Fruit fly (Drosophila melanogaster): Measurements from ENCODE around the gene ND-SGDH.

ND-SGDH gene

DNA sequence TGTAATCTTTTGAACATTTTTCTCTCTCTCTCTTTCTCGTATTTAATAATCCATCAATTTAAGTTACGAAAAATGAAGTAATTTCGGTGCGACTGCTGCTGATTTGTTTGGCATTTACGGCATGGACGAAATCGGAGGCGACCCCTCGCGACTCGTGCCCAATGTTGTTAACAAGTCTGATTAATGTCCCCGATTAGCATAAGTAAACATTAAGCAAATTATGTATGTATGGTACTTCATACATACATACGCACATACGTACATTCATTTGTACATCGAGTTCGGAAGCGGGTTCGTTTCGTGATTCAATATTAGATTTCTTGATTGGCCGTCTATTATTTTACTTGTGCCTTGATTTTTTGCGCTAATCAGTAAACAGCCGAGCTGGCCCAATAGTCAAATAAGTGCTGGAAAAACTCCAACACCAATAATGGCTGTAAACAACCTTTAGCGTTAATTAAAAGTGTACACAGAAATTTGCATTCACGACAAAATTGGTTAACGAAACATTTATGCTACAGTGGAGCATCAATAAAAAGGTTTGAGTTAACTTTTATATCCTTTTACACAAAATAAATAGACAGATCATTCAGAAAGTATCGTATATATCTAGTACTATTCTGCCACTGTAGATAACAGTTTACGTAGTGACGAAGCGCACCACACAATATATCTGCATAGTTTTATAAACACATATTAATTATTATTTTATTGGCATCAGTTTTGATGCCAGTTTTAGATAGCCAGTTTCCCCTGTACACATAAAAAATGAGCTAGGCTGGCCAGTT lies 47.3 kb downstream of the ND-SGDH start (continued):
- TF ChIP-seq fkh (GFP tag; optimal IDR thresholded peaks at IDR 0.05), result peak; percentile 86
- TF ChIP-seq CG3919 (GFP tag; optimal IDR thresholded peaks at IDR 0.05), result peak; percentile 19
- TF ChIP-seq spab (GFP tag; optimal IDR thresholded peaks at IDR 0.05), result no peak
- TF ChIP-seq Ets96B (tag; optimal IDR thresholded peaks at IDR 0.05), result no peak
- TF ChIP-seq CG11762 (GFP tag; optimal IDR thresholded peaks at IDR 0.05; ENCODE audit: insufficient read depth), result no peak
- no peak for TF ChIP-seq CG6854 (GFP tag; optimal IDR thresholded peaks at IDR 0.05)
- TF ChIP-seq CG15336 (GFP tag; IDR thresholded peaks at IDR 0.05), result peak; percentile 60
- 0 out of 2 replicates have a peak, but pooled peaks have one; percentile 16 for TF ChIP-seq Gug (GFP tag; IDR thresholded peaks at IDR 0.05)
- no peak for TF ChIP-seq Blimp-1 (GFP tag; optimal IDR thresholded peaks at IDR 0.05)
- TF ChIP-seq Met (GFP tag; optimal IDR thresholded peaks at IDR 0.05), result peak; percentile 22
- TF ChIP-seq fd85E (GFP tag; optimal IDR thresholded peaks at IDR 0.05), result no peak
- TF ChIP-seq CG31627 (GFP tag; optimal IDR thresholded peaks at IDR 0.05), result peak; percentile 1
- TF ChIP-seq ss (GFP tag; optimal IDR thresholded peaks at IDR 0.05), result no peak

dm6 chr3L:12090184-12090897 lies 48.0 kb downstream of the ND-SGDH start:
- peak; percentile 79 for TF ChIP-seq Met (GFP tag; optimal IDR thresholded peaks at IDR 0.05)
- TF ChIP-seq achi (GFP tag; optimal IDR thresholded peaks at IDR 0.05), result peak; percentile 56
- TF ChIP-seq Ets21C (GFP tag; optimal IDR thresholded peaks at IDR 0.05), result peak; percentile 23
- peak; percentile 53 for TF ChIP-seq CG31627 (GFP tag; optimal IDR thresholded peaks at IDR 0.05)
- no peak for TF ChIP-seq CG8119 (GFP tag; IDR thresholded peaks at IDR 0.05)
- TF ChIP-seq Sox102F (GFP tag; optimal IDR thresholded peaks at IDR 0.05), result peak; percentile 64
- TF ChIP-seq acj6 (GFP tag; optimal IDR thresholded peaks at IDR 0.05), result peak; percentile 44
- peak; percentile 58 for TF ChIP-seq Smox (GFP tag; optimal IDR thresholded peaks at IDR 0.05)
- peak; percentile 61; the same call in 2 of the 3 replicates for TF ChIP-seq CG6163 (GFP tag; IDR thresholded peaks at IDR 0.05)
- TF ChIP-seq CG11294 (GFP tag; IDR thresholded peaks at IDR 0.05), result no peak
- peak; percentile 12 for TF ChIP-seq CG11762 (GFP tag; optimal IDR thresholded peaks at IDR 0.05; ENCODE audit: insufficient read depth)
- peak; percentile 1 for TF ChIP-seq fd59A (GFP tag; optimal IDR thresholded peaks at IDR 0.05)
- no peak for TF ChIP-seq CG10669 (GFP tag; optimal IDR thresholded peaks at IDR 0.05)
- peak; percentile 29 for TF ChIP-seq vri (GFP tag; optimal IDR thresholded peaks at IDR 0.05)
- peak; percentile 74 for TF ChIP-seq esn (GFP tag; optimal IDR thresholded peaks at IDR 0.05)
- TF ChIP-seq eg (GFP tag; IDR thresholded peaks at IDR 0.05), result 0 out of 3 replicates have a peak, but pooled peaks have one; percentile 19
- peak; percentile 45 for TF ChIP-seq topi (GFP tag; optimal IDR thresholded peaks at IDR 0.05)
- TF ChIP-seq Sox14 (GFP tag; optimal IDR thresholded peaks at IDR 0.05), result peak; percentile 74
- peak; percentile 58 for TF ChIP-seq CG34406 (GFP tag; optimal IDR thresholded peaks at IDR 0.05)
- TF ChIP-seq Hr39 (GFP tag; optimal IDR thresholded peaks at IDR 0.05), result peak; percentile 54
- peak; percentile 0 for TF ChIP-seq Lpt (GFP tag; optimal IDR thresholded peaks at IDR 0.05)
- no peak for TF ChIP-seq CG1621 (tag; optimal IDR thresholded peaks at IDR 0.05)
- no peak for TF ChIP-seq dsx (GFP tag; optimal IDR thresholded peaks at IDR 0.05; ENCODE audit: poor library complexity, severe bottlenecking)
- TF ChIP-seq Eip93F (GFP tag; optimal IDR thresholded peaks at IDR 0.05), result no peak
- TF ChIP-seq CG10631 (GFP tag; optimal IDR thresholded peaks at IDR 0.05), result peak; percentile 40
- peak; percentile 5 for TF ChIP-seq Ets96B (tag; optimal IDR thresholded peaks at IDR 0.05)
- TF ChIP-seq Eip75B (GFP tag; optimal IDR thresholded peaks at IDR 0.05), result peak; percentile 18
- peak; percentile 18 for TF ChIP-seq CG6792 (GFP tag; optimal IDR thresholded peaks at IDR 0.05)
- TF ChIP-seq CG3919 (GFP tag; optimal IDR thresholded peaks at IDR 0.05), result peak; percentile 55
- peak; percentile 44 for TF ChIP-seq CG6276 (GFP tag; optimal IDR thresholded peaks at IDR 0.05)
- peak; percentile 39 for TF ChIP-seq lz (GFP tag; optimal IDR thresholded peaks at IDR 0.05)
- no peak for TF ChIP-seq Hr4 (GFP tag; optimal IDR thresholded peaks at IDR 0.05)
- TF ChIP-seq CG32006 (GFP tag; optimal IDR thresholded peaks at IDR 0.05), result peak; percentile 52
- TF ChIP-seq Eip78C (GFP tag), result peak; percentile 75
- TF ChIP-seq Blimp-1 (GFP tag; optimal IDR thresholded peaks at IDR 0.05), result peak; percentile 40
- peak; percentile 32 for TF ChIP-seq CG6808 (GFP tag; optimal IDR thresholded peaks at IDR 0.05)
- peak; percentile 28 for TF ChIP-seq net (GFP tag; optimal IDR thresholded peaks at IDR 0.05)
- peak; percentile 32 for TF ChIP-seq cyc (GFP tag; optimal IDR thresholded peaks at IDR 0.05)
- peak; percentile 23 for TF ChIP-seq fkh (GFP tag; optimal IDR thresholded peaks at IDR 0.05)
- no peak for TF ChIP-seq CG16779 (tag; optimal IDR thresholded peaks at IDR 0.05)

Data from whole organism, prepupa.